Worm (Caenorhabditis elegans) whole organism, late embryonic: Measurements from ENCODE around the gene srlf-18.

Experiments used
- K02D7.2 ChIP-seq: sonication (generic microtip); optimal IDR thresholded peaks from 2 replicates; lab custom pipeline; 2017; ENCODE audit warnings: mild to moderate bottlenecking, missing genetic modification characterization, missing compliant biosample characterization
- ama-1 ChIP-seq: fragments of 150-350 bp; optimal IDR thresholded peaks from 2 replicates; lab custom pipeline; 2014
- ceh-45 ChIP-seq: fragments of 200-800 bp; sonication (Bioruptor generic); IDR thresholded peaks from 2 replicates; pipeline ENCODE4 v1.3.6; 2022; ENCODE audit warnings: missing genetic modification reagents, missing genetic modification characterization, missing compliant biosample characterization
- elt-4 ChIP-seq: sonication (generic microtip); optimal IDR thresholded peaks from 2 replicates; lab custom pipeline; 2016; ENCODE audit warnings: missing genetic modification characterization, missing compliant biosample characterization
- fax-1 ChIP-seq: sonication (generic microtip); optimal IDR thresholded peaks from 2 replicates; lab custom pipeline; 2016; ENCODE audit warnings: missing genotype, missing genetic modification characterization, missing compliant biosample characterization
- fkh-10 ChIP-seq: fragments of 150-350 bp; optimal IDR thresholded peaks from 2 replicates; lab custom pipeline; 2014; ENCODE audit warnings: missing biosample characterization, missing genetic modification reagents, missing genetic modification characterization
- hlh-30 ChIP-seq: sonication (generic microtip); optimal IDR thresholded peaks from 2 replicates; lab custom pipeline; 2017; ENCODE audit warnings: antibody characterized with exemption, missing genetic modification characterization, missing compliant biosample characterization; ENCODE audit not compliant: insufficient read depth
- hlh-6 ChIP-seq: sonication (generic microtip); optimal IDR thresholded peaks from 2 replicates; lab custom pipeline; 2016; ENCODE audit warnings: missing genotype, missing genetic modification characterization, missing compliant biosample characterization
- nfya-1 ChIP-seq: sonication (generic microtip); optimal IDR thresholded peaks from 2 replicates; lab custom pipeline; 2017; ENCODE audit warnings: missing genetic modification characterization, mild to moderate bottlenecking, missing compliant biosample characterization, antibody characterized with exemption, moderate library complexity
- nhr-232 ChIP-seq: sonication (generic microtip); optimal IDR thresholded peaks from 2 replicates; lab custom pipeline; 2016; ENCODE audit warnings: missing genetic modification characterization, missing compliant biosample characterization
- pqm-1 ChIP-seq: sonication (generic microtip); optimal IDR thresholded peaks from 2 replicates; lab custom pipeline; 2016; ENCODE audit warnings: missing genetic modification characterization, missing compliant biosample characterization
- unc-55 ChIP-seq: sonication (generic microtip); optimal IDR thresholded peaks from 2 replicates; lab custom pipeline; 2017; ENCODE audit warnings: missing biosample characterization, missing genetic modification reagents, missing genetic modification characterization
- unc-86 ChIP-seq: sonication (generic microtip); optimal IDR thresholded peaks from 2 replicates; lab custom pipeline; 2016; ENCODE audit warnings: missing genetic modification characterization, missing compliant biosample characterization

- TF ChIP-seq ceh-45 (no peak), nhr-232 (tag; lab: Kevin White, UChicago) (no peak), ama-1 (lab: Kevin White, UChicago) (no peak), pqm-1 (tag; lab: Kevin White, UChicago) (no peak), fax-1 (no peak), hlh-6 (tag; lab: Kevin White, UChicago) (no peak), fkh-10 (GFP tag; lab: Kevin White, UChicago) (no peak), hlh-30 (tag; lab: Kevin White, UChicago) (no peak), nfya-1 (tag; lab: Kevin White, UChicago) (no peak), unc-55 (peak; percentile 32), unc-86 (tag; lab: Kevin White, UChicago) (no peak), elt-4 (tag; lab: Kevin White, UChicago) (no peak), K02D7.2 (tag; lab: Kevin White, UChicago) (no peak)
Measured at ce11 chrIV:11094974-11095373, 6.3 kb downstream of the srlf-18 start, which contains the start of gene M7.8.
